Worm (Caenorhabditis elegans) whole organism, young adult: Measurements from ENCODE around the gene fbxa-152.

Source experiments
- B0035.1 ChIP-seq: sonication (generic microtip); optimal IDR thresholded peaks from 2 replicates; lab custom pipeline; 2016; ENCODE audit warnings: missing genetic modification characterization, mild to moderate bottlenecking, missing compliant biosample characterization, missing genotype, missing genetic modification reagents
- D2030.7 ChIP-seq: fragments of 200-800 bp; sonication (Bioruptor generic); IDR thresholded peaks from 2 replicates; pipeline ENCODE4 v1.3.6; 2022; ENCODE audit warnings: missing genetic modification reagents, missing genetic modification characterization, missing compliant biosample characterization
- F23B12.7 ChIP-seq: sonication (generic microtip); optimal IDR thresholded peaks from 2 replicates; lab custom pipeline; 2017; ENCODE audit warnings: missing genetic modification characterization, mild to moderate bottlenecking, missing compliant biosample characterization, antibody characterized with exemption, moderate library complexity; ENCODE audit not compliant: insufficient read depth
- F33H1.4 ChIP-seq: fragments of 200-800 bp; sonication (Bioruptor generic); IDR thresholded peaks from 2 replicates; pipeline ENCODE4 v1.3.6; 2022; ENCODE audit warnings: missing genetic modification reagents, missing genetic modification characterization, missing compliant biosample characterization
- F37B4.10 ChIP-seq: fragments of 200-800 bp; sonication (Bioruptor generic); IDR thresholded peaks from 2 replicates; pipeline ENCODE4 v1.3.6; 2022; ENCODE audit warnings: missing genetic modification characterization, missing compliant biosample characterization
- F55B11.4 ChIP-seq: sonication (generic microtip); optimal IDR thresholded peaks from 2 replicates; lab custom pipeline; 2016; ENCODE audit warnings: missing compliant biosample characterization, missing genetic modification characterization, borderline replicate concordance; ENCODE audit not compliant: insufficient read depth
- F57A8.1 ChIP-seq: fragments of 200-800 bp; sonication (Bioruptor generic); optimal IDR thresholded peaks from 2 replicates; lab custom pipeline; 2018; ENCODE audit warnings: mild to moderate bottlenecking, missing genetic modification characterization, moderate library complexity, missing compliant biosample characterization
- F57C9.4 ChIP-seq: sonication (generic microtip); optimal IDR thresholded peaks from 2 replicates; lab custom pipeline; 2017; ENCODE audit warnings: mild to moderate bottlenecking, missing genetic modification characterization, missing compliant biosample characterization
- K12H6.12 ChIP-seq: fragments of 200-800 bp; sonication (Bioruptor generic); optimal IDR thresholded peaks from 2 replicates; lab custom pipeline; 2018; ENCODE audit warnings: mild to moderate bottlenecking, missing genetic modification characterization, missing compliant biosample characterization
- T07F8.4 ChIP-seq: sonication (generic microtip); optimal IDR thresholded peaks from 2 replicates; lab custom pipeline; 2016; ENCODE audit warnings: mild to moderate bottlenecking, missing genetic modification characterization, moderate library complexity, missing compliant biosample characterization
- Y53F4B.3 ChIP-seq: fragments of 200-800 bp; sonication (Bioruptor generic); IDR thresholded peaks from 2 replicates; pipeline ENCODE4 v1.3.6; 2022; ENCODE audit warnings: missing genetic modification reagents, missing genetic modification characterization, missing compliant biosample characterization
- Y53G8AR.9 ChIP-seq: fragments of 200-800 bp; sonication (Bioruptor generic); conservative IDR thresholded peaks from 2 replicates; pipeline ENCODE4 v1.3.6; 2022; ENCODE audit warnings: missing genetic modification reagents, missing genetic modification characterization, missing compliant biosample characterization
- Y67H2A.10 ChIP-seq: fragments of 200-800 bp; sonication (Bioruptor generic); conservative IDR thresholded peaks from 2 replicates; pipeline ENCODE4 v1.3.6; 2022; ENCODE audit warnings: missing genetic modification reagents, missing genetic modification characterization, missing compliant biosample characterization
- Y95B8A.8 ChIP-seq: fragments of 200-800 bp; sonication (Bioruptor generic); IDR thresholded peaks from 2 replicates; pipeline ENCODE4 v1.3.6; 2022; ENCODE audit warnings: missing genetic modification reagents, missing genetic modification characterization, missing compliant biosample characterization
- ama-1 ChIP-seq, 3 experiments: fragments of 150-350 bp in 1 of 3; sonication (generic microtip) in 2 of 3; optimal IDR thresholded peaks; 2 replicates each; lab custom pipeline; 2014 to 2018; ENCODE audit warnings: missing biosample characterization in 2 of 3, missing genetic modification characterization in 2 of 3, missing genetic modification reagents in 2 of 3
- bed-2 ChIP-seq: fragments of 200-800 bp; sonication (Bioruptor generic); IDR thresholded peaks from 2 replicates; pipeline ENCODE4 v1.3.6; 2022; ENCODE audit warnings: missing genetic modification reagents, missing genetic modification characterization, missing compliant biosample characterization
- ceh-40 ChIP-seq: fragments of 200-800 bp; sonication (Bioruptor generic); IDR thresholded peaks from 2 replicates; pipeline ENCODE4 v1.3.6; 2022; ENCODE audit warnings: missing genetic modification characterization, missing compliant biosample characterization
- dpl-1 ChIP-seq: fragments of 150-350 bp; optimal IDR thresholded peaks from 2 replicates; lab custom pipeline; 2014; ENCODE audit warnings: missing biosample characterization, missing genetic modification reagents, missing genetic modification characterization
- efl-1 ChIP-seq: fragments of 150-350 bp; optimal IDR thresholded peaks from 2 replicates; lab custom pipeline; 2014; ENCODE audit warnings: missing biosample characterization, missing genetic modification reagents, missing genetic modification characterization
- egl-44 ChIP-seq: fragments of 200-800 bp; sonication (Bioruptor generic); IDR thresholded peaks from 2 replicates; pipeline ENCODE4 v1.3.6; 2022; ENCODE audit warnings: missing genetic modification reagents, missing genetic modification characterization, missing compliant biosample characterization
- ets-4 ChIP-seq: fragments of 200-800 bp; sonication (Bioruptor generic); optimal IDR thresholded peaks from 2 replicates; lab custom pipeline; 2018; ENCODE audit warnings: mild to moderate bottlenecking, missing genetic modification characterization, missing compliant biosample characterization
- gei-17 ChIP-seq: fragments of 200-800 bp; sonication (Bioruptor generic); optimal IDR thresholded peaks from 2 replicates; lab custom pipeline; 2018; ENCODE audit warnings: mild to moderate bottlenecking, missing genetic modification characterization, missing compliant biosample characterization
- him-1 ChIP-seq: sonication (generic microtip); optimal IDR thresholded peaks from 2 replicates; lab custom pipeline; 2016; ENCODE audit warnings: missing genotype, missing genetic modification reagents, missing genetic modification characterization, missing compliant biosample characterization
- hrde-1 ChIP-seq: sonication (generic microtip); optimal IDR thresholded peaks from 2 replicates; lab custom pipeline; 2016; ENCODE audit warnings: missing genetic modification characterization, mild to moderate bottlenecking, missing compliant biosample characterization, moderate library complexity, missing genotype, missing genetic modification reagents, borderline replicate concordance
- hsf-1 ChIP-seq: fragments of 200-800 bp; sonication (Bioruptor generic); IDR thresholded peaks from 2 replicates; pipeline ENCODE4 v1.3.6; 2022; ENCODE audit warnings: missing genetic modification reagents, missing genetic modification characterization, missing compliant biosample characterization
- let-526 ChIP-seq: fragments of 200-800 bp; sonication (Bioruptor generic); IDR thresholded peaks from 2 replicates; pipeline ENCODE4 v1.3.6; 2022; ENCODE audit warnings: missing genetic modification reagents, missing genetic modification characterization, missing compliant biosample characterization
- lin-26 ChIP-seq: fragments of 200-800 bp; sonication (Bioruptor generic); IDR thresholded peaks from 2 replicates; pipeline ENCODE4 v1.3.6; 2022; ENCODE audit warnings: missing genetic modification reagents, missing genetic modification characterization, missing compliant biosample characterization
- lin-35 ChIP-seq, 3 experiments: fragments of 150-350 bp in 2 of 3; sonication (generic microtip) in 1 of 3; optimal IDR thresholded peaks; 2 replicates each; lab custom pipeline; 2014 to 2018; ENCODE audit warnings: missing biosample characterization in 3 of 3, missing genetic modification characterization in 3 of 3, missing genetic modification reagents in 3 of 3
- lin-54 ChIP-seq: fragments of 200-800 bp; sonication (Bioruptor generic); optimal IDR thresholded peaks from 2 replicates; lab custom pipeline; 2018; ENCODE audit warnings: mild to moderate bottlenecking, missing genetic modification characterization, missing compliant biosample characterization
- madf-3 ChIP-seq: fragments of 200-800 bp; sonication (Bioruptor generic); IDR thresholded peaks from 2 replicates; pipeline ENCODE4 v1.3.6; 2022; ENCODE audit warnings: missing genetic modification reagents, missing genetic modification characterization, missing compliant biosample characterization
- madf-8 ChIP-seq: fragments of 200-800 bp; sonication (Bioruptor generic); conservative IDR thresholded peaks from 2 replicates; pipeline ENCODE4 v1.3.6; 2022; ENCODE audit warnings: missing genetic modification reagents, missing genetic modification characterization, missing compliant biosample characterization
- mcd-1 ChIP-seq: fragments of 200-800 bp; sonication (Bioruptor generic); IDR thresholded peaks from 2 replicates; pipeline ENCODE4 v1.3.6; 2022; ENCODE audit warnings: missing genetic modification reagents, missing genetic modification characterization, missing compliant biosample characterization
- mxl-1 ChIP-seq: sonication (generic microtip); optimal IDR thresholded peaks from 2 replicates; lab custom pipeline; 2016; ENCODE audit warnings: missing genetic modification characterization, missing compliant biosample characterization
- nfya-1 ChIP-seq: sonication (generic microtip); optimal IDR thresholded peaks from 2 replicates; lab custom pipeline; 2017; ENCODE audit warnings: antibody characterized with exemption, missing compliant biosample characterization, missing genetic modification characterization, borderline replicate concordance; ENCODE audit not compliant: insufficient read depth
- nhr-120 ChIP-seq: fragments of 200-800 bp; sonication (Bioruptor generic); IDR thresholded peaks from 2 replicates; pipeline ENCODE4 v1.3.6; 2022; ENCODE audit warnings: missing genetic modification characterization, missing compliant biosample characterization
- nhr-27 ChIP-seq: fragments of 200-800 bp; sonication (Bioruptor generic); optimal IDR thresholded peaks from 2 replicates; lab custom pipeline; 2018; ENCODE audit warnings: mild to moderate bottlenecking, missing genetic modification characterization, moderate library complexity, missing compliant biosample characterization
- nhr-90 ChIP-seq: sonication (generic microtip); optimal IDR thresholded peaks from 2 replicates; lab custom pipeline; 2016; ENCODE audit warnings: missing genotype, mild to moderate bottlenecking, missing genetic modification characterization, missing compliant biosample characterization
- rcor-1 ChIP-seq: fragments of 200-800 bp; sonication (Bioruptor generic); IDR thresholded peaks from 2 replicates; pipeline ENCODE4 v1.3.6; 2022; ENCODE audit warnings: missing genetic modification reagents, missing genetic modification characterization, missing compliant biosample characterization
- rec-8 ChIP-seq, 2 experiments: sonication (generic microtip); optimal IDR thresholded peaks; 2 replicates each; lab custom pipeline; 2016; ENCODE audit warnings: mild to moderate bottlenecking in 2 of 2, missing genetic modification characterization in 2 of 2, missing genetic modification reagents in 2 of 2, missing genotype in 2 of 2, missing biosample characterization in 1 of 2, missing compliant biosample characterization in 1 of 2, moderate library complexity in 1 of 2
- snpc-4 ChIP-seq, 5 experiments: fragments of 150-350 bp in 1 of 5; sonication (generic microtip) in 4 of 5; optimal IDR thresholded peaks; 2 replicates each; lab custom pipeline; 2014 to 2018; ENCODE audit warnings: missing genetic modification characterization in 5 of 5, missing biosample characterization in 3 of 5, antibody characterized with exemption in 2 of 5, mild to moderate bottlenecking in 2 of 5, missing compliant biosample characterization in 2 of 5, missing genotype in 2 of 5, moderate library complexity in 2 of 5, missing genetic modification reagents in 1 of 5
- tlf-1 ChIP-seq: fragments of 200-800 bp; sonication (Bioruptor generic); optimal IDR thresholded peaks from 2 replicates; lab custom pipeline; 2018; ENCODE audit warnings: mild to moderate bottlenecking, missing genetic modification characterization, missing compliant biosample characterization
- ztf-18 ChIP-seq: sonication (generic microtip); optimal IDR thresholded peaks from 2 replicates; lab custom pipeline; 2016; ENCODE audit warnings: missing genotype, mild to moderate bottlenecking, missing genetic modification characterization, missing compliant biosample characterization
- ztf-22 ChIP-seq: fragments of 200-800 bp; sonication (Bioruptor generic); optimal IDR thresholded peaks from 2 replicates; lab custom pipeline; 2018; ENCODE audit warnings: mild to moderate bottlenecking, missing genetic modification characterization, moderate library complexity, missing compliant biosample characterization
- ztf-25 ChIP-seq: fragments of 200-800 bp; sonication (Bioruptor generic); IDR thresholded peaks from 2 replicates; pipeline ENCODE4 v1.3.6; 2022; ENCODE audit warnings: missing genetic modification reagents, missing genetic modification characterization, missing compliant biosample characterization
- ztf-26 ChIP-seq: sonication (generic microtip); optimal IDR thresholded peaks from 2 replicates; lab custom pipeline; 2017; ENCODE audit warnings: missing genetic modification characterization, missing compliant biosample characterization
- ztf-6 ChIP-seq: fragments of 200-800 bp; sonication (Bioruptor generic); IDR thresholded peaks from 2 replicates; pipeline ENCODE4 v1.3.6; 2022; ENCODE audit warnings: missing genetic modification reagents, missing genetic modification characterization, missing compliant biosample characterization

fbxa-152 gene

DNA sequence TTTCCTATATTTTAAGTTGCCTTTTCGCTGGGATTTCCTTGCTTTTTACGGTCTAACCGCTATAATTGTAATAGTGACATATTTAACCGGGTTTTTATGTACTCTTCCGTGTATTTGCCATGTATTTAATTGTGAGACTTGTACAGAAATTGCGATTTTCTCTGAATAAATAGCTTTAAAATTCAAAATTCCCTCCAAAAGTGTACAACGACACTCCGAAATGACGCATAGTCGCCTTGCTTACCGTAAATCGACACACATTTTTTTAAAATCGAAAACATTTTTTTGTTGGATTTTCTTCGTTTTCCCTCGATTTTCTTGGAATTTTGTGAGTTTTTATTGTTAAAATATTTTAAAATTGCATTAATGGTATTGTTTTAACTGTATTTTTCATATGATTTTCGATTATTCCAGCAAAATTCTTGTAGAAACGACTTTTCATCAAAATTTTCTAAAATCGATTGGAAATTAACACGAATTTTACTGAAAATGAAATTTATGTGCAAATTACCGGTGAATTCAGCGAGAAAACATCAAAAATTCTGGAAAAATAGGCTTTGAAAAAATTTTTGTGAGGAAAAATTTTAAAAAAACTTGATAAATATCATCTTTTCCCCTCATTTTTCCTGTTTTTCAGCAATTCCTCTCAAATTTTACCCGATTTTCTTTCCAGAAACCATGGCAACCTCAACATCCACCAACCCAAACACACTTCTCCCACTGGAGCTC, 32.3 kb downstream of the fbxa-152 start, which contains the start of gene lsm-5:
Gene lsm-5, plus strand, starts transcription at position 679 of the 729 bp plus-strand sequence.
- TF ChIP-seq let-526 (no peak), lin-54 (GFP tag; lab: Kevin White, UChicago) (peak; percentile 79), madf-8 (GFP tag; lab: Robert Waterston, UW) (no peak), ztf-6 (GFP tag; lab: Robert Waterston, UW) (no peak), Y53G8AR.9 (no peak), lin-35 (GFP tag; optimal IDR thresholded peaks at IDR 0.05; lab: Kevin White, UChicago) (peak in 1 of 3 experiments; percentile 83), ztf-18 (tag; lab: Kevin White, UChicago) (no peak), Y67H2A.10 (GFP tag; lab: Robert Waterston, UW) (no peak), hrde-1 (no peak), K12H6.12 (no peak), gei-17 (GFP tag; lab: Kevin White, UChicago) (no peak), mxl-1 (tag; lab: Kevin White, UChicago) (no peak), rcor-1 (GFP tag; lab: Robert Waterston, UW) (no peak), F37B4.10 (GFP tag; lab: Robert Waterston, UW) (no peak), F33H1.4 (GFP tag; lab: Robert Waterston, UW) (no peak), nhr-90 (no peak), Y95B8A.8 (GFP tag; lab: Robert Waterston, UW) (no peak), egl-44 (GFP tag; lab: Robert Waterston, UW) (no peak), bed-2 (GFP tag; lab: Robert Waterston, UW) (no peak), lin-26 (GFP tag; lab: Robert Waterston, UW) (no peak), ztf-22 (GFP tag; lab: Kevin White, UChicago) (no peak), ceh-40 (no peak), nfya-1 (tag; lab: Kevin White, UChicago) (no peak), F23B12.7 (peak; percentile 49), ama-1 (optimal IDR thresholded peaks at IDR 0.05; lab: Kevin White, UChicago) (peak; percentile 77), ama-1 (GFP tag; optimal IDR thresholded peaks at IDR 0.05; lab: Kevin White, UChicago) (no peak), rec-8 (tag; optimal IDR thresholded peaks at IDR 0.05; lab: Kevin White, UChicago) (no peak), F57A8.1 (GFP tag; lab: Kevin White, UChicago) (no peak), snpc-4 (GFP tag; optimal IDR thresholded peaks at IDR 0.05; lab: Kevin White, UChicago) (no peak), snpc-4 (tag; optimal IDR thresholded peaks at IDR 0.05; lab: Kevin White, UChicago) (peak in 1 of 4 experiments; percentile 25), nhr-120 (no peak), ets-4 (GFP tag; lab: Kevin White, UChicago) (no peak), dpl-1 (GFP tag; lab: Kevin White, UChicago) (peak; percentile 57), madf-3 (no peak), ztf-25 (GFP tag; lab: Robert Waterston, UW) (no peak), him-1 (tag; lab: Kevin White, UChicago) (peak; percentile 34), ztf-26 (no peak), Y53F4B.3 (no peak), F57C9.4 (tag; lab: Kevin White, UChicago) (no peak), tlf-1 (GFP tag; lab: Kevin White, UChicago) (no peak), D2030.7 (GFP tag; lab: Robert Waterston, UW) (no peak), efl-1 (GFP tag; lab: Kevin White, UChicago) (peak; percentile 67), nhr-27 (no peak), mcd-1 (GFP tag; lab: Robert Waterston, UW) (no peak), B0035.1 (tag; lab: Kevin White, UChicago) (no peak), F55B11.4 (no peak), T07F8.4 (no peak), hsf-1 (0 out of 2 replicates have a peak, but pooled peaks have one; percentile 9)
